Worm (Caenorhabditis elegans): Measurements from ENCODE around the gene W10C4.1.
A peak's percentile ranks its signal among the peaks of the same experiment; 100 is the strongest.

W10C4.1 gene

ce11 chrIII:209695-210091, 2.8 kb upstream of the W10C4.1 start, which contains the start of gene klp-20:
klp-20 (plus strand) TSS chrIII:209992.
- TF ChIP-seq ztf-23 (GFP tag; IDR thresholded peaks at IDR 0.05) (no peak), ztf-29 (GFP tag; IDR thresholded peaks at IDR 0.05) (no peak), ref-1 (GFP tag; conservative IDR thresholded peaks at IDR 0.05) (no peak), cog-1 (tag; optimal IDR thresholded peaks at IDR 0.05) (no peak), tab-1 (GFP tag; IDR thresholded peaks at IDR 0.05) (no peak), med-1 (GFP tag; optimal IDR thresholded peaks at IDR 0.05; ENCODE audit: insufficient read depth) (no peak), T22C8.4 (GFP tag; IDR thresholded peaks at IDR 0.05) (no peak), klf-2 (GFP tag; conservative IDR thresholded peaks at IDR 0.05) (no peak), flt-1 (GFP tag; IDR thresholded peaks at IDR 0.05) (no peak)

ce11 chrIII:208793-209694, 2.1 kb upstream of the W10C4.1 start:
- TF ChIP-seq ref-1 (GFP tag; conservative IDR thresholded peaks at IDR 0.05) (no peak), med-1 (GFP tag; optimal IDR thresholded peaks at IDR 0.05; ENCODE audit: insufficient read depth) (no peak), klf-2 (GFP tag; conservative IDR thresholded peaks at IDR 0.05) (no peak), ztf-29 (GFP tag; IDR thresholded peaks at IDR 0.05) (no peak), cog-1 (tag; optimal IDR thresholded peaks at IDR 0.05) (no peak), tab-1 (GFP tag; IDR thresholded peaks at IDR 0.05) (no peak), ztf-23 (GFP tag; IDR thresholded peaks at IDR 0.05) (no peak), T22C8.4 (GFP tag; IDR thresholded peaks at IDR 0.05) (no peak), flt-1 (GFP tag; IDR thresholded peaks at IDR 0.05) (no peak)

ce11 chrIII:203953-204352, 3.0 kb downstream of the W10C4.1 start:
- no peak for TF ChIP-seq cog-1 (tag; optimal IDR thresholded peaks at IDR 0.05)
- TF ChIP-seq tab-1 (GFP tag; IDR thresholded peaks at IDR 0.05) = no peak
- no peak for TF ChIP-seq med-1 (GFP tag; optimal IDR thresholded peaks at IDR 0.05; ENCODE audit: insufficient read depth)
- peak; percentile 95 for TF ChIP-seq T22C8.4 (GFP tag; IDR thresholded peaks at IDR 0.05)
- TF ChIP-seq klf-2 (GFP tag; conservative IDR thresholded peaks at IDR 0.05) = no peak
- TF ChIP-seq flt-1 (GFP tag; IDR thresholded peaks at IDR 0.05) = no peak

- TF ChIP-seq ztf-23 (GFP tag; IDR thresholded peaks at IDR 0.05) (no peak), tab-1 (GFP tag; IDR thresholded peaks at IDR 0.05) (no peak), ref-1 (GFP tag; conservative IDR thresholded peaks at IDR 0.05) (no peak), ztf-29 (GFP tag; IDR thresholded peaks at IDR 0.05) (no peak), cog-1 (tag; optimal IDR thresholded peaks at IDR 0.05) (no peak), T22C8.4 (GFP tag; IDR thresholded peaks at IDR 0.05) (no peak)
These were observed 12.8 kb downstream of the W10C4.1 start, which contains the start of gene F40G9.17 for ce11 chrIII:194160-194559. F40G9.17 (plus strand) TSS chrIII:194460.

ce11 chrIII:191803-192202, 15.1 kb downstream of the W10C4.1 start, which contains the start of gene sec-20:
sec-20 (plus strand) TSS chrIII:192103.
- TF ChIP-seq ref-1 (GFP tag; conservative IDR thresholded peaks at IDR 0.05) (no peak), ztf-29 (GFP tag; IDR thresholded peaks at IDR 0.05) (no peak), klf-2 (GFP tag; conservative IDR thresholded peaks at IDR 0.05) (no peak), ztf-23 (GFP tag; IDR thresholded peaks at IDR 0.05) (no peak)

ce11 chrIII:190686-191085, 16.2 kb downstream of the W10C4.1 start, which contains the start of gene cox-17:
cox-17 (plus strand) TSS chrIII:190986.
- TF ChIP-seq T22C8.4 (GFP tag; IDR thresholded peaks at IDR 0.05) = no peak

- TF ChIP-seq tab-1 (GFP tag; IDR thresholded peaks at IDR 0.05) (no peak), ref-1 (GFP tag; conservative IDR thresholded peaks at IDR 0.05) (no peak), med-1 (GFP tag; optimal IDR thresholded peaks at IDR 0.05; ENCODE audit: insufficient read depth) (no peak), klf-2 (GFP tag; conservative IDR thresholded peaks at IDR 0.05) (no peak), ztf-29 (GFP tag; IDR thresholded peaks at IDR 0.05) (no peak), cog-1 (tag; optimal IDR thresholded peaks at IDR 0.05) (no peak), ztf-23 (GFP tag; IDR thresholded peaks at IDR 0.05) (no peak), flt-1 (GFP tag; IDR thresholded peaks at IDR 0.05) (no peak)
These were observed 17.6 kb downstream of the W10C4.1 start for ce11 chrIII:189280-189679.

- no peak for TF ChIP-seq flt-1 (GFP tag; IDR thresholded peaks at IDR 0.05)
- no peak for TF ChIP-seq med-1 (GFP tag; optimal IDR thresholded peaks at IDR 0.05; ENCODE audit: insufficient read depth)
- TF ChIP-seq cog-1 (tag; optimal IDR thresholded peaks at IDR 0.05) = no peak
- no peak for TF ChIP-seq klf-2 (GFP tag; conservative IDR thresholded peaks at IDR 0.05)
- no peak for TF ChIP-seq T22C8.4 (GFP tag; IDR thresholded peaks at IDR 0.05)
- TF ChIP-seq tab-1 (GFP tag; IDR thresholded peaks at IDR 0.05) = no peak
These were observed 18.5 kb downstream of the W10C4.1 start, which contains the start of gene ubc-20 for ce11 chrIII:188426-188888. ubc-20 (plus strand) TSS chrIII:188838.

- TF ChIP-seq T22C8.4 (GFP tag; IDR thresholded peaks at IDR 0.05) = no peak
These were observed 19.1 kb downstream of the W10C4.1 start, which contains the start of gene mxl-2 for ce11 chrIII:187829-188228. mxl-2 (minus strand) TSS chrIII:188131.

ce11 chrIII:184335-184734, 22.6 kb downstream of the W10C4.1 start:
- TF ChIP-seq tab-1 (GFP tag; IDR thresholded peaks at IDR 0.05) = no peak
- TF ChIP-seq med-1 (GFP tag; optimal IDR thresholded peaks at IDR 0.05; ENCODE audit: insufficient read depth) = no peak
- 0 out of 2 replicates have a peak, but pooled peaks have one; percentile 5 for TF ChIP-seq T22C8.4 (GFP tag; IDR thresholded peaks at IDR 0.05)
- no peak for TF ChIP-seq klf-2 (GFP tag; conservative IDR thresholded peaks at IDR 0.05)

Measured in whole organism, midembryonic.